Fruit fly (Drosophila melanogaster) whole organism, prepupa: ENCODE data around the gene Marcal1.
A peak's percentile ranks its signal among the peaks of the same experiment; 100 is the strongest.

Experiments
- Blimp-1 ChIP-seq: fragments of 200-800 bp; sonication (Bioruptor generic); optimal IDR thresholded peaks from 3 replicates; lab custom pipeline; 2017; ENCODE audit warnings: missing biosample characterization, missing genetic modification characterization, mild to moderate bottlenecking, moderate library complexity, missing genetic modification reagents
- CG10631 ChIP-seq: fragments of 200-800 bp; sonication (Bioruptor generic); optimal IDR thresholded peaks from 2 replicates; lab custom pipeline; 2016; ENCODE audit warnings: missing biosample characterization, missing genetic modification characterization
- CG10669 ChIP-seq: fragments of 200-800 bp; sonication (Bioruptor generic); optimal IDR thresholded peaks from 3 replicates; lab custom pipeline; 2018; ENCODE audit warnings: missing biosample characterization, mild to moderate bottlenecking, missing genetic modification characterization, moderate library complexity
- CG11294 ChIP-seq: fragments of 200-800 bp; sonication (Bioruptor generic); IDR thresholded peaks from 2 replicates; pipeline ENCODE4 v1.3.6; 2022; ENCODE audit warnings: missing biosample characterization, missing genetic modification characterization
- CG11762 ChIP-seq: fragments of 200-800 bp; sonication (Bioruptor generic); optimal IDR thresholded peaks from 3 replicates; lab custom pipeline; 2016; ENCODE audit warnings: missing biosample characterization, missing genetic modification characterization; ENCODE audit not compliant: insufficient read depth
- CG11902 ChIP-seq: fragments of 200-800 bp; sonication (Bioruptor generic); optimal IDR thresholded peaks from 3 replicates; lab custom pipeline; 2016; ENCODE audit warnings: missing biosample characterization, missing genetic modification characterization
- CG15336 ChIP-seq: fragments of 200-800 bp; sonication (Bioruptor generic); IDR thresholded peaks from 2 replicates; pipeline ENCODE4 v1.3.6; 2022; ENCODE audit warnings: missing biosample characterization, missing genetic modification characterization
- CG1621 ChIP-seq: fragments of 200-800 bp; sonication (Bioruptor generic); optimal IDR thresholded peaks from 3 replicates; lab custom pipeline; 2018; ENCODE audit warnings: missing biosample characterization, mild to moderate bottlenecking, missing genetic modification characterization
- CG3032 ChIP-seq: fragments of 200-800 bp; optimal IDR thresholded peaks from 2 replicates; lab custom pipeline; 2019; ENCODE audit warnings: missing biosample characterization, mild to moderate bottlenecking, missing genetic modification characterization, moderate library complexity
- CG31627 ChIP-seq: fragments of 200-800 bp; sonication (Bioruptor generic); optimal IDR thresholded peaks from 3 replicates; lab custom pipeline; 2016; ENCODE audit warnings: missing biosample characterization, missing genetic modification characterization
- CG32006 ChIP-seq: fragments of 200-800 bp; sonication (Bioruptor generic); optimal IDR thresholded peaks from 3 replicates; lab custom pipeline; 2017; ENCODE audit warnings: missing biosample characterization, mild to moderate bottlenecking, missing genetic modification characterization
- CG34406 ChIP-seq: fragments of 200-800 bp; sonication (Bioruptor generic); optimal IDR thresholded peaks from 3 replicates; lab custom pipeline; 2016; ENCODE audit warnings: missing biosample characterization, missing genetic modification characterization
- CG3919 ChIP-seq: fragments of 200-800 bp; sonication (Bioruptor generic); optimal IDR thresholded peaks from 3 replicates; lab custom pipeline; 2016; ENCODE audit warnings: missing biosample characterization, missing genetic modification characterization
- CG4318 ChIP-seq: fragments of 200-800 bp; sonication (Bioruptor generic); optimal IDR thresholded peaks from 3 replicates; lab custom pipeline; 2017; ENCODE audit warnings: missing biosample characterization, mild to moderate bottlenecking, missing genetic modification characterization
- CG6163 ChIP-seq: fragments of 200-800 bp; sonication (Bioruptor generic); IDR thresholded peaks from 3 replicates; pipeline ENCODE4 v1.3.6; 2022; ENCODE audit warnings: missing biosample characterization, missing genetic modification characterization
- CG6792 ChIP-seq: fragments of 200-800 bp; sonication (Bioruptor generic); optimal IDR thresholded peaks from 3 replicates; lab custom pipeline; 2016; ENCODE audit warnings: missing biosample characterization, missing genetic modification characterization
- CG6808 ChIP-seq: fragments of 200-800 bp; sonication (Bioruptor generic); optimal IDR thresholded peaks from 3 replicates; lab custom pipeline; 2017; ENCODE audit warnings: missing biosample characterization, missing genetic modification characterization, mild to moderate bottlenecking, moderate library complexity, missing genetic modification reagents
- CG6854 ChIP-seq: fragments of 200-800 bp; sonication (Bioruptor generic); optimal IDR thresholded peaks from 2 replicates; lab custom pipeline; 2017; ENCODE audit warnings: missing biosample characterization, mild to moderate bottlenecking, missing genetic modification characterization
- CG7368 ChIP-seq: fragments of 200-800 bp; sonication (Bioruptor generic); optimal IDR thresholded peaks from 3 replicates; lab custom pipeline; 2016; ENCODE audit warnings: missing biosample characterization, missing genetic modification characterization
- CG8632 ChIP-seq: fragments of 200-800 bp; sonication (Bioruptor generic); optimal IDR thresholded peaks from 3 replicates; lab custom pipeline; 2016; ENCODE audit warnings: missing biosample characterization, missing genetic modification characterization
- CG9139 ChIP-seq: fragments of 200-800 bp; sonication (Bioruptor generic); optimal IDR thresholded peaks from 3 replicates; lab custom pipeline; 2017; ENCODE audit warnings: missing biosample characterization, mild to moderate bottlenecking, missing genetic modification characterization
- Eip75B ChIP-seq: fragments of 200-800 bp; sonication (Bioruptor generic); optimal IDR thresholded peaks from 3 replicates; lab custom pipeline; 2016; ENCODE audit warnings: missing biosample characterization, missing genetic modification characterization
- Eip78C ChIP-seq: fragments of 200-800 bp; sonication (Bioruptor generic); peaks from one replicate; lab custom pipeline; 2016; ENCODE audit warnings: missing biosample characterization, missing genetic modification characterization
- Ets96B ChIP-seq: fragments of 200-800 bp; optimal IDR thresholded peaks from 2 replicates; lab custom pipeline; 2019; ENCODE audit warnings: missing biosample characterization, mild to moderate bottlenecking, missing genetic modification characterization, moderate library complexity
- Hr38 ChIP-seq: sonication (Bioruptor generic); optimal IDR thresholded peaks from 2 replicates; lab custom pipeline; 2016; ENCODE audit warnings: missing biosample characterization, missing genetic modification characterization
- Hr39 ChIP-seq: fragments of 200-800 bp; sonication (Bioruptor generic); optimal IDR thresholded peaks from 2 replicates; lab custom pipeline; 2016; ENCODE audit warnings: missing biosample characterization, missing genetic modification characterization
- Lpt ChIP-seq: fragments of 200-800 bp; sonication (Bioruptor generic); optimal IDR thresholded peaks from 3 replicates; lab custom pipeline; 2016; ENCODE audit warnings: missing biosample characterization, missing genetic modification characterization
- Met ChIP-seq: fragments of 200-800 bp; sonication (Bioruptor generic); optimal IDR thresholded peaks from 3 replicates; lab custom pipeline; 2016; ENCODE audit warnings: missing biosample characterization, missing genetic modification characterization
- Smox ChIP-seq: fragments of 200-800 bp; sonication (Bioruptor generic); optimal IDR thresholded peaks from 3 replicates; lab custom pipeline; 2016; ENCODE audit warnings: missing biosample characterization, missing genetic modification characterization
- Sox14 ChIP-seq: fragments of 200-800 bp; sonication (Bioruptor generic); optimal IDR thresholded peaks from 3 replicates; lab custom pipeline; 2016; ENCODE audit warnings: missing biosample characterization, missing genetic modification characterization
- Sox15 ChIP-seq: fragments of 200-800 bp; sonication (Bioruptor generic); optimal IDR thresholded peaks from 3 replicates; lab custom pipeline; 2016; ENCODE audit warnings: missing biosample characterization, missing genetic modification characterization
- achi ChIP-seq: fragments of 200-800 bp; sonication (Bioruptor generic); optimal IDR thresholded peaks from 3 replicates; lab custom pipeline; 2016; ENCODE audit warnings: missing biosample characterization, missing genetic modification characterization
- acj6 ChIP-seq: fragments of 200-800 bp; sonication (Bioruptor generic); optimal IDR thresholded peaks from 3 replicates; lab custom pipeline; 2016; ENCODE audit warnings: missing biosample characterization, missing genetic modification characterization
- eg ChIP-seq: fragments of 200-800 bp; sonication (Bioruptor generic); IDR thresholded peaks from 3 replicates; pipeline ENCODE4 v1.3.6; 2022; ENCODE audit warnings: missing biosample characterization, missing genetic modification characterization
- esn ChIP-seq: fragments of 200-800 bp; sonication (Bioruptor generic); optimal IDR thresholded peaks from 2 replicates; lab custom pipeline; 2016; ENCODE audit warnings: missing biosample characterization, mild to moderate bottlenecking, missing genetic modification characterization, moderate library complexity
- fkh ChIP-seq: fragments of 200-800 bp; sonication (Bioruptor generic); optimal IDR thresholded peaks from 3 replicates; lab custom pipeline; 2017; ENCODE audit warnings: missing biosample characterization, mild to moderate bottlenecking, missing genetic modification characterization, moderate library complexity
- net ChIP-seq: fragments of 200-800 bp; sonication (Bioruptor generic); optimal IDR thresholded peaks from 3 replicates; lab custom pipeline; 2016; ENCODE audit warnings: missing biosample characterization, missing genetic modification characterization
- pdm3 ChIP-seq: fragments of 200-800 bp; sonication (Bioruptor generic); optimal IDR thresholded peaks from 3 replicates; lab custom pipeline; 2016; ENCODE audit warnings: missing biosample characterization, missing genetic modification characterization
- salr ChIP-seq, 2 experiments: fragments of 200-800 bp; sonication (Bioruptor generic); optimal IDR thresholded peaks; 3 replicates each; lab custom pipeline; 2016 to 2018; ENCODE audit warnings: missing biosample characterization in 2 of 2, missing genetic modification characterization in 2 of 2, mild to moderate bottlenecking in 1 of 2
- spab ChIP-seq: fragments of 200-800 bp; sonication (Bioruptor generic); optimal IDR thresholded peaks from 2 replicates; lab custom pipeline; 2017; ENCODE audit warnings: missing biosample characterization, mild to moderate bottlenecking, missing genetic modification characterization, missing genetic modification reagents
- ss ChIP-seq, 2 experiments: fragments of 200-800 bp; sonication (Bioruptor generic); optimal IDR thresholded peaks; 2 replicates in 1 of 2; 3 replicates in 1 of 2; lab custom pipeline; 2017 to 2018; ENCODE audit warnings: mild to moderate bottlenecking in 2 of 2, missing biosample characterization in 2 of 2, missing genetic modification characterization in 2 of 2, moderate library complexity in 1 of 2
- svp ChIP-seq: fragments of 200-800 bp; sonication (Bioruptor generic); peaks from one replicate; lab custom pipeline; 2016; ENCODE audit warnings: missing biosample characterization, missing genetic modification characterization
- topi ChIP-seq: fragments of 200-800 bp; sonication (Bioruptor generic); optimal IDR thresholded peaks from 3 replicates; lab custom pipeline; 2016; ENCODE audit warnings: missing biosample characterization, missing genetic modification characterization
- vri ChIP-seq: fragments of 200-800 bp; sonication (Bioruptor generic); optimal IDR thresholded peaks from 3 replicates; lab custom pipeline; 2016; ENCODE audit warnings: missing biosample characterization, mild to moderate bottlenecking, missing genetic modification characterization

Gene Marcal1

dm6 chr2L:4981278-4981966, 26.1 kb downstream of the Marcal1 start, which contains the start of the genes CG8892 and CG34126 (continued):
- peak; percentile 96 for TF ChIP-seq Eip75B (GFP tag; lab: Kevin White, UChicago)
- peak; percentile 91 to 96 for TF ChIP-seq salr (GFP tag; optimal IDR thresholded peaks at IDR 0.05; lab: Kevin White, UChicago)
- peak; percentile 96 for TF ChIP-seq achi
- TF ChIP-seq net: peak; percentile 94
- TF ChIP-seq Blimp-1 (GFP tag; lab: Kevin White, UChicago): peak; percentile 92
- peak; percentile 97 for TF ChIP-seq topi (GFP tag; lab: Kevin White, UChicago)
- TF ChIP-seq esn: peak; percentile 98
- peak; percentile 90 for TF ChIP-seq Lpt (GFP tag; lab: Kevin White, UChicago)
- peak; percentile 88 for TF ChIP-seq CG11294 (GFP tag; lab: Robert Waterston, UW)
- peak; percentile 92 for TF ChIP-seq CG7368 (GFP tag; lab: Kevin White, UChicago)
- peak; percentile 88 for TF ChIP-seq CG6854 (GFP tag; lab: Kevin White, UChicago)
- TF ChIP-seq CG11762 (GFP tag; lab: Kevin White, UChicago): peak; percentile 95
- peak; percentile 98 for TF ChIP-seq CG3032 (tag; lab: Kevin White, UChicago)
- peak; percentile 98 for TF ChIP-seq Hr39 (GFP tag; lab: Kevin White, UChicago)
- TF ChIP-seq spab (GFP tag; lab: Kevin White, UChicago): peak; percentile 91
- peak; percentile 89 for TF ChIP-seq eg (GFP tag; lab: Robert Waterston, UW)
- TF ChIP-seq Hr38: no peak
- TF ChIP-seq CG10631 (GFP tag; lab: Kevin White, UChicago): peak; percentile 99
- TF ChIP-seq fkh (GFP tag; lab: Kevin White, UChicago): peak; percentile 81
- TF ChIP-seq Ets96B (tag; lab: Kevin White, UChicago): peak; percentile 92
- TF ChIP-seq CG4318: peak; percentile 96
- TF ChIP-seq CG15336 (GFP tag; lab: Robert Waterston, UW): peak; percentile 84
- TF ChIP-seq CG6808 (GFP tag; lab: Kevin White, UChicago): peak; percentile 93
- TF ChIP-seq CG6792 (GFP tag; lab: Kevin White, UChicago): peak; percentile 95
- TF ChIP-seq CG8632 (GFP tag; lab: Kevin White, UChicago): peak; percentile 95
- peak; percentile 97 for TF ChIP-seq Sox14
- peak; percentile 97 for TF ChIP-seq svp (GFP tag; lab: Kevin White, UChicago)
- peak; percentile 98 for TF ChIP-seq Eip78C (GFP tag; lab: Kevin White, UChicago)
- TF ChIP-seq CG10669 (GFP tag; lab: Kevin White, UChicago): peak; percentile 95
- TF ChIP-seq Sox15: peak; percentile 98
- TF ChIP-seq CG6163 (GFP tag; lab: Robert Waterston, UW): peak; percentile 93
- TF ChIP-seq CG3919 (GFP tag; lab: Kevin White, UChicago): peak; percentile 98
- TF ChIP-seq Smox (GFP tag; lab: Kevin White, UChicago): peak; percentile 96
- peak; percentile 99 for TF ChIP-seq CG31627
- TF ChIP-seq CG1621 (tag; lab: Kevin White, UChicago): peak; percentile 87

- no peak for TF ChIP-seq Met (GFP tag; lab: Kevin White, UChicago)
- TF ChIP-seq CG6808 (GFP tag; lab: Kevin White, UChicago): no peak
- TF ChIP-seq achi: no peak
- TF ChIP-seq CG10669 (GFP tag; lab: Kevin White, UChicago): no peak
- TF ChIP-seq CG11294 (GFP tag; lab: Robert Waterston, UW): no peak
- no peak for TF ChIP-seq acj6 (GFP tag; lab: Kevin White, UChicago)
- no peak for TF ChIP-seq CG11902 (GFP tag; lab: Kevin White, UChicago)
- TF ChIP-seq CG32006: no peak
- TF ChIP-seq pdm3 (GFP tag; lab: Kevin White, UChicago): no peak
- TF ChIP-seq CG34406 (GFP tag; lab: Kevin White, UChicago): no peak
- TF ChIP-seq CG9139 (GFP tag; lab: Kevin White, UChicago): no peak
- TF ChIP-seq Ets96B (tag; lab: Kevin White, UChicago): no peak
- no peak for TF ChIP-seq CG4318
- no peak for TF ChIP-seq fkh (GFP tag; lab: Kevin White, UChicago)
- no peak for TF ChIP-seq Lpt (GFP tag; lab: Kevin White, UChicago)
- no peak for TF ChIP-seq net
- TF ChIP-seq vri (GFP tag; lab: Kevin White, UChicago): no peak
- TF ChIP-seq ss (GFP tag; optimal IDR thresholded peaks at IDR 0.05; lab: Kevin White, UChicago): no peak
- TF ChIP-seq topi (GFP tag; lab: Kevin White, UChicago): no peak
- no peak for TF ChIP-seq eg (GFP tag; lab: Robert Waterston, UW)
Observed at dm6 chr2L:4982098-4982646, 26.9 kb downstream of the Marcal1 start.
